Worm (Caenorhabditis elegans): ENCODE results near the gene mua-3.

Gene mua-3

DNA sequence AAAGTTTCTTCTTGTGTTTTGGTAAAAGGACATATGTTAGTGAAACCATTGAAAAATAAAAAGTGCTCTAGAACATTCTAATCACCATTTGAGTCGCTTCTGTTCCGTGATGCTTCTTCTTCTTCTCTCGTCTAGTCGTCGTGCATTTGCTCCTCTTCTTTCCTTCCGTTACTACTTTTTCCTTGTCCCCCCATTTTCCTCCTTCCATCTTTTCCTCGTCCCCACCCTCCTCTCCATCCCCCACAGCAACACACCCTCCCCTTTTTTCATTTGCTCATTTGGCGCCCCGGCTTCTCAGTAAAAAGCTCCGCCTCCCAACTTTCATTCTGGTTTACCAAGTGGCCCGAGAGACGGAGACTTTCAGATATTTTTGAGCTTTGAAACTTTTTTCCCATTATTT, 8.8 kb upstream of the mua-3 start:
- TF ChIP-seq dve-1 (tag; optimal IDR thresholded peaks at IDR 0.05; ENCODE audit: insufficient read depth), result no peak
- TF ChIP-seq daf-12 (tag; optimal IDR thresholded peaks at IDR 0.05), result no peak
- TF ChIP-seq nhr-76 (tag; optimal IDR thresholded peaks at IDR 0.05), result no peak
- TF ChIP-seq jun-1 (tag; optimal IDR thresholded peaks at IDR 0.05), result no peak
- TF ChIP-seq T20F7.1 (GFP tag; optimal IDR thresholded peaks at IDR 0.05), result no peak
- TF ChIP-seq pha-4 (GFP tag; IDR thresholded peaks at IDR 0.05), result no peak
- no peak for TF ChIP-seq pha-4 (tag; optimal IDR thresholded peaks at IDR 0.05)
- no peak for TF ChIP-seq attf-4 (tag; optimal IDR thresholded peaks at IDR 0.05)
- TF ChIP-seq mxl-3 (GFP tag; optimal IDR thresholded peaks at IDR 0.05), result no peak
- TF ChIP-seq nhr-28 (tag; optimal IDR thresholded peaks at IDR 0.05), result no peak
- no peak for TF ChIP-seq F44E2.7 (GFP tag; IDR thresholded peaks at IDR 0.05)
- TF ChIP-seq zfp-2 (tag; optimal IDR thresholded peaks at IDR 0.05), result no peak
- no peak for TF ChIP-seq spr-3 (GFP tag; optimal IDR thresholded peaks at IDR 0.05)
- no peak for TF ChIP-seq vab-7 (GFP tag; IDR thresholded peaks at IDR 0.05)
- no peak for TF ChIP-seq F26F4.8 (GFP tag; conservative IDR thresholded peaks at IDR 0.05)
- no peak for TF ChIP-seq F10B5.3 (tag; optimal IDR thresholded peaks at IDR 0.05)
- no peak for TF ChIP-seq nhr-25 (tag; optimal IDR thresholded peaks at IDR 0.05; ENCODE audit: borderline replicate concordance, insufficient read depth)
- TF ChIP-seq hlh-11 (tag; optimal IDR thresholded peaks at IDR 0.05), result peak; percentile 32
- no peak for TF ChIP-seq lir-3 (tag; optimal IDR thresholded peaks at IDR 0.05)
- no peak for TF ChIP-seq lin-15B (tag; optimal IDR thresholded peaks at IDR 0.05)
- TF ChIP-seq daf-19 (GFP tag; conservative IDR thresholded peaks at IDR 0.05), result no peak
- peak; percentile 52 for TF ChIP-seq fkh-10 (GFP tag; optimal IDR thresholded peaks at IDR 0.05)
- TF ChIP-seq Y5F2A.4 (GFP tag; optimal IDR thresholded peaks at IDR 0.05), result no peak
- peak; percentile 50; the same call in 1 of the 2 replicates for TF ChIP-seq hmg-1.1 (GFP tag; IDR thresholded peaks at IDR 0.05)
- TF ChIP-seq snpc-1.2 (GFP tag; IDR thresholded peaks at IDR 0.05), result no peak
- no peak for TF ChIP-seq nhr-111 (GFP tag; optimal IDR thresholded peaks at IDR 0.05)
- no peak for TF ChIP-seq ceh-62 (tag; optimal IDR thresholded peaks at IDR 0.05)
- TF ChIP-seq nhr-6 (tag; optimal IDR thresholded peaks at IDR 0.05), result no peak
- no peak for TF ChIP-seq daf-16 (GFP tag; optimal IDR thresholded peaks at IDR 0.05)
- no peak for TF ChIP-seq daf-16 (tag; optimal IDR thresholded peaks at IDR 0.05)
- no peak for TF ChIP-seq lin-38 (GFP tag; IDR thresholded peaks at IDR 0.05)
- TF ChIP-seq aly-2 (tag; optimal IDR thresholded peaks at IDR 0.05), result no peak
- TF ChIP-seq ceh-28 (tag; optimal IDR thresholded peaks at IDR 0.05), result no peak
- no peak for TF ChIP-seq madf-5 (GFP tag; IDR thresholded peaks at IDR 0.05)
- peak in 1 of 2 experiments; percentile 7 for TF ChIP-seq mdl-1 (tag; optimal IDR thresholded peaks at IDR 0.05)
- TF ChIP-seq ztf-7 (tag; optimal IDR thresholded peaks at IDR 0.05), result no peak
- TF ChIP-seq dmd-8 (GFP tag; IDR thresholded peaks at IDR 0.05), result no peak
- no peak for TF ChIP-seq cey-2 (tag; optimal IDR thresholded peaks at IDR 0.05; ENCODE audit: borderline replicate concordance, insufficient read depth)
- no peak for TF ChIP-seq egl-27 (tag; optimal IDR thresholded peaks at IDR 0.05)
- no peak for TF ChIP-seq dmd-6 (GFP tag; IDR thresholded peaks at IDR 0.05)
- no peak for TF ChIP-seq tag-97 (GFP tag; IDR thresholded peaks at IDR 0.05)
- TF ChIP-seq fos-1 (tag; optimal IDR thresholded peaks at IDR 0.05), result no peak
- no peak for TF ChIP-seq gei-8 (GFP tag; optimal IDR thresholded peaks at IDR 0.05)
- no peak for TF ChIP-seq dpl-1 (GFP tag; optimal IDR thresholded peaks at IDR 0.05)
- peak; percentile 8 to 64 for TF ChIP-seq lsy-2 (tag; optimal IDR thresholded peaks at IDR 0.05)
- TF ChIP-seq nhr-41 (GFP tag; IDR thresholded peaks at IDR 0.05), result no peak
- TF ChIP-seq zfp-3 (GFP tag; conservative IDR thresholded peaks at IDR 0.05), result no peak
- TF ChIP-seq nhr-10 (tag; optimal IDR thresholded peaks at IDR 0.05), result no peak
- no peak for TF ChIP-seq Y75B8A.6 (GFP tag; IDR thresholded peaks at IDR 0.05)
- no peak for TF ChIP-seq R02D3.7 (tag; optimal IDR thresholded peaks at IDR 0.05)
- no peak for TF ChIP-seq ZK337.2 (GFP tag; IDR thresholded peaks at IDR 0.05)
- no peak for TF ChIP-seq ztf-11 (tag; optimal IDR thresholded peaks at IDR 0.05)
- TF ChIP-seq mxl-2 (GFP tag; conservative IDR thresholded peaks at IDR 0.05), result no peak
